Worm (Caenorhabditis elegans): ENCODE measurements around the gene gadr-4.
"Not testable (repeated sequence)": the region's sequence is repeated elsewhere in the genome, so short reads cannot be mapped to it uniquely, and the experiment has no call there.

Gene gadr-4

DNA sequence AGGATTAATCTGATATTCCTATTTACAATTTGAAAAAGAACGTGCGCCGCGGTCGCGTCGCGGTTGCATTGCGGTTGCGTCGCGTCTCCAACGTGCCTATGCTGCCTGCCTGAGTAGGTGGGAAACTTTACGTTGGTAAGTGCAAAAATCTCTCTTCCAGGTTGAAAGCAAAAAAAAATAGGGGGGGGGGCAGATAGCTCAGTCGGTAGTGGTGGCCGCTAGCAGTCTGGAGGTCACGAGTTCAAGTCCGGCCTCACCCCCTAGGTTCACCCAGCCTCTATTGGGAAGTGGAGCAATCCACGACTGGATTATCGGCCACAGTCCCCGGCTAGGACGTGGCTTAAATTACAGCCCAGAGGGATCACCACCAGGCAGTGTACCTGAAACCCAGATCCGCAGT, 15.7 kb upstream of the gadr-4 start:
- TF ChIP-seq set-16 (GFP tag; IDR thresholded peaks at IDR 0.05): peak; percentile 67

DNA sequence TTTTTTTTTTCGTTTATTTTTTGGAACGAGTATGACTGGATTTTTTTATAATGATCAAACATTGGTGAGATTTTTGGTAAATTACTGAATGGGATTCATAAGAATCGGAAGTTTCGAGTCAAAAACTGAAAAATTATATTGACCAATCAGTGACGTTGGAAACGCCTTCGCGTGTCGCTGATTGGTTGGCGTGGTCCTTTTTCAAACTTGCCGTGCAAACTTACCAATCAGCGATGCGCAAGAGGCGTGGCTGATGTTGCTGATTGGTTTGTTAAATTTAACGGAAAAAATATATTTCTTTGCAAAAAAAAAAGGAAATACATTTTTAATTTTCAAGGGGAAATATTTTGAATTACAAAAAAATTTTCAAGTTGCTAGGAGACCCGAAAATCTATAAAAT, 12.3 kb upstream of the gadr-4 start:
- no peak for TF ChIP-seq zfp-3 (GFP tag; conservative IDR thresholded peaks at IDR 0.05)
- TF ChIP-seq ZK337.2 (GFP tag; IDR thresholded peaks at IDR 0.05): no peak
- no peak for TF ChIP-seq nhr-237 (tag; optimal IDR thresholded peaks at IDR 0.05)
- TF ChIP-seq unc-62 (GFP tag; optimal IDR thresholded peaks at IDR 0.05 in 1 of 2): no peak
- no peak for TF ChIP-seq unc-62 (tag; optimal IDR thresholded peaks at IDR 0.05)
- TF ChIP-seq duxl-1 (tag; optimal IDR thresholded peaks at IDR 0.05; ENCODE audit: poor library complexity): no peak
- no peak for TF ChIP-seq ceh-62 (tag; optimal IDR thresholded peaks at IDR 0.05)
- TF ChIP-seq snpc-1.2 (GFP tag; IDR thresholded peaks at IDR 0.05): no peak
- no peak for TF ChIP-seq nhr-6 (tag; optimal IDR thresholded peaks at IDR 0.05)
- TF ChIP-seq vab-7 (GFP tag; IDR thresholded peaks at IDR 0.05): no peak
- TF ChIP-seq mxl-3 (GFP tag; optimal IDR thresholded peaks at IDR 0.05): no peak
- TF ChIP-seq nhr-28 (tag; optimal IDR thresholded peaks at IDR 0.05): no peak

DNA sequence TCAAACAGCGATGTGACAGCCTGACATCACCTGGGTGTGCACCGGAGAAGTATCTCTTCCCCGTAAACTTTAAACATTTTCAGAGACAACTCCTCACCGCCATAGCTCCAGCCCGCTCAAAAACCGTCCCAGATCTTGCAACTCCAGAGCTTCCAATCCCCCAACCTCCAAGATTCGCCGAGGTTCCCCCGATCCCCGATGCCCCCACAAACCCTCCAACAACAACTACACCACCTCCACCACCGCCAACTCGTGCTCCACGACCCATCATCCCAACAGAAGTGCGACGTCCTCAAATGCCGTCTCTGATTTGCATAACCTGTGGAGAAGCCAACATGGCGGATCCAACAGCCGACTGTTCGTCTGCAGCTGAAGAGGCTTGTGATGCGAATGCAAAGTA, 8.7 kb upstream of the gadr-4 start:
- TF ChIP-seq set-16 (GFP tag; IDR thresholded peaks at IDR 0.05): peak; percentile 68
- no peak for TF ChIP-seq D1046.2 (GFP tag; IDR thresholded peaks at IDR 0.05)

DNA sequence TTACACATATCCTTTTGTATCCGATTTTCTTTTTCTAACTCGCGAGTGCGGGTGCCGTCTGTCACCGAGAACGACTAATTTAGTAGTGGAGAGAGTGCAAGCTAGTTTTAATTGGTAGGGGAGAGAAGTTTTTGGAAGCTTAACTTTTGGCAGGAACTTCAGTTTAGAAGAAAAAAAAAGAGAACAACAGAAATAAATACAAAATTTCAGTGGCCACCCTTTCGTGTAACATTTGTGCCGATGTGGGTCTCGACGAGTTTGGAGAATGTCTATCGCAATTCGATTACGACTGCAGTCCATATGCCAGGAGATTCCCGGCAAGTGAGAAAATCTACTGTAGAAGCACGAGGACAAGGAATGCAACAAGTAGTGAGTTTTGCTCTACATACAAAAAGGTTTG, 5.8 kb upstream of the gadr-4 start:
- TF ChIP-seq aha-1 (tag) (peak; percentile 92), zip-11 (GFP tag; IDR thresholded peaks at IDR 0.05) (no peak)

DNA sequence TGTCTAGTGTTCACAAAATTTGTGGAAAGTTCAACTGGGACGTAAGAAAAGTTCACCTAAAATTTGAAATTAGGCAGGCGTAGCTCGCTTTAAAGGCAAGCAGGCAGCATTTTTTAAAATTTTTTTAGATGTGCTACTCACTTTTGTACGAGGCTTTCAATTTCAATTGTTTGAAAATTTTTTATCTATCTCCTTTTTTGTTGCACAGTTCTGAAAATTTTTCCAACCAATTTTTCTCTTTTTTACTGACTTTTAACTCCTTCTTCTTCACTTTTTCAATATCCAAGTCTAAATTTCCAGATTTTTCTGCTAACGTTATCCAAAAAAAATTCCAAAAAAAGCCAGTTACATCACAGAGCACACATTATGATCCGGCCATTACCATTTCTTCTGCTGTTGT, 4.9 kb upstream of the gadr-4 start, which contains the start of gene W06A11.1:
Gene W06A11.1 (plus strand): TSS at position 301 of the 400 bp plus-strand sequence.
- no peak for TF ChIP-seq ctbp-1 (GFP tag; IDR thresholded peaks at IDR 0.05)
- no peak for TF ChIP-seq ztf-7 (tag; optimal IDR thresholded peaks at IDR 0.05)
- TF ChIP-seq mxl-3 (GFP tag; optimal IDR thresholded peaks at IDR 0.05): no peak

DNA sequence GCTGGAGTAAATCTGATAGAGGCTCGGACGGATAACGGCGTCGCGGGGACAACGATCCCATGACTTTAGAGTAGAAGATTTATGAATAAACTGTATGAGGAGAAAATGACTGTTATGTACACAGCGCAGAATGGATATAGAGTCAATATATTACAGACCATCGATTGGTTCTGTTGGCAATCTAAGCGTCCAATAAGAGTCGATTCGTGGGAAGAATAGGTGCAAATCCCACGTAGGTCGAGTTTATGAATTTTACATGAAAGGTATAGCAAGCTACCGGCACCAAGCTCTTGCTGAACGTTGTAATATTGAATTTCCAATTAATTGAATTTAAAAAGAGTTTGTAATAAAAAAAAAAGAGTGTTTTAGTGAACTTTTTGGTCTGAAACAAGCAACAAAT, 1.6 kb upstream of the gadr-4 start, which contains the start of gene fbxb-118:
Gene fbxb-118 (minus strand): TSS at position 101 of the 400 bp plus-strand sequence.
- no peak for TF ChIP-seq hmg-1.1 (GFP tag; IDR thresholded peaks at IDR 0.05)
- TF ChIP-seq set-16 (GFP tag; IDR thresholded peaks at IDR 0.05): no peak
- TF ChIP-seq hif-1 (tag; optimal IDR thresholded peaks at IDR 0.05): no peak
- TF ChIP-seq zip-2 (tag; optimal IDR thresholded peaks at IDR 0.05): no peak
- no peak for TF ChIP-seq unc-130 (GFP tag; optimal IDR thresholded peaks at IDR 0.05)
- TF ChIP-seq pqm-1 (tag; optimal IDR thresholded peaks at IDR 0.05): no peak
- TF ChIP-seq rbr-2 (tag; optimal IDR thresholded peaks at IDR 0.05): no peak
- TF ChIP-seq ama-1 (optimal IDR thresholded peaks at IDR 0.05): no peak

DNA sequence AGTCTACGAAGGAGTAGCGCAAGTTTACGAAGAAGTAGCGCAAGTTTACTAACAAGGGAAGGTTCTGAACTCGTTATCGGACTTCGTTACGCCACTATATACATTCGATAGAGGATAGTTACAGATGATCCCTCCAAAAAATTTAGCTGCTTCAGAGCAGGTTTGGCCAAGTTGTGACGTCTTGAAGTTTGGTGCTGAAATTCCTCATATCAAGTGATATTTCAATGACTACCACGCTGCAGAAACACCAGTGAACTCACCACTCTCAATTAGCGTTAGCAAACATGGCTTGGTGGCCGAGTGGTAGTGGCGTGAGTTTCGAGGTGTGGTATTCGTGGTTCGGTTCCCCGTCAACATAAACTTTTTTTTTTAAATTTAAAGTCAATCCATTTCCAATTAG, 11.2 kb downstream of the gadr-4 start:
- TF ChIP-seq Y48G9A.11 (GFP tag; IDR thresholded peaks at IDR 0.05): peak; percentile 27; the same call in 1 of the 2 replicates

DNA sequence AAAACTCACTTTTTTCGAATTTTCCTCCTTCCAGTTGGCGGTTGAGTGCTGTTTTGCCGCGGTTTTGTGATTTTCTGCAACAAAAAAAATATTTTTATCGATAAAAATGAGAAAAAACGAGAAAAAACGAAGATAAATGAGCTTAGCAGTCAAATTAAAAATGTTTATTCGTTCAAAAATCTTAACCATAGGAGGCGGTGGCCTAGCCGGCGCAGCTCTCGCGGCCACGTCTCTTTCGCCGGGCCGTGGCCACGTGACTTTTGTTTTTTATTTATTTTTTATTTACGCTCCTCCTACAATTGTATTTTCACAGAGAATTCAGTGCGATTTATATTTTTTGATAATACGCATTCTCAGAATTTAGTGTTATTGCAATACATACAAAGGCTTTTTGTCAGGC, 12.7 kb downstream of the gadr-4 start:
- TF ChIP-seq ceh-44 (GFP tag; IDR thresholded peaks at IDR 0.05) (peak; percentile 52; the same call in 1 of the 2 replicates), php-3 (GFP tag; IDR thresholded peaks at IDR 0.05) (0 out of 2 replicates have a peak, but pooled peaks have one; percentile 62), lsy-2 (tag; optimal IDR thresholded peaks at IDR 0.05) (peak in 1 of 2 experiments; percentile 78), D1046.2 (GFP tag; IDR thresholded peaks at IDR 0.05) (peak; percentile 51; the same call in 1 of the 2 replicates), tra-1 (GFP tag; IDR thresholded peaks at IDR 0.05) (peak; percentile 57; the same call in 1 of the 2 replicates), aha-1 (tag) (peak; percentile 79), pha-4 (GFP tag; IDR thresholded peaks at IDR 0.05) (peak; percentile 42; the same call in 1 of the 2 replicates), vab-7 (GFP tag; IDR thresholded peaks at IDR 0.05) (0 out of 2 replicates have a peak, but pooled peaks have one; percentile 15), rbr-2 (tag; optimal IDR thresholded peaks at IDR 0.05) (peak; percentile 31), set-16 (GFP tag; IDR thresholded peaks at IDR 0.05) (peak; percentile 39; the same call in 1 of the 2 replicates), hif-1 (tag; optimal IDR thresholded peaks at IDR 0.05) (peak in 1 of 2 experiments; percentile 29), dmd-9 (GFP tag; IDR thresholded peaks at IDR 0.05) (peak; percentile 87), dve-1 (tag; optimal IDR thresholded peaks at IDR 0.05; ENCODE audit: insufficient read depth) (peak; percentile 11), dpl-1 (GFP tag; optimal IDR thresholded peaks at IDR 0.05) (peak; percentile 37), hlh-30 (tag; optimal IDR thresholded peaks at IDR 0.05; ENCODE audit: insufficient read depth) (peak; percentile 26), mes-2 (tag; optimal IDR thresholded peaks at IDR 0.05; ENCODE audit: poor library complexity, severe bottlenecking) (peak; percentile 21), hmg-1.1 (GFP tag; IDR thresholded peaks at IDR 0.05) (peak; percentile 46)
- TF ChIP-seq pha-4 (tag; optimal IDR thresholded peaks at IDR 0.05): not testable (repeated sequence)
